Worm (Caenorhabditis elegans) whole organism, L3 larva: ENCODE results near the gene srx-21.

Source experiments
- ZK546.5 ChIP-seq: sonication (generic microtip); optimal IDR thresholded peaks from 2 replicates; lab custom pipeline; 2017; ENCODE audit warnings: missing biosample characterization, missing genetic modification characterization
- aly-2 ChIP-seq: fragments of 150-350 bp; optimal IDR thresholded peaks from 2 replicates; lab custom pipeline; 2014; ENCODE audit warnings: missing biosample characterization, missing genetic modification characterization
- ama-1 ChIP-seq: fragments of 150-350 bp; optimal IDR thresholded peaks from 2 replicates; lab custom pipeline; 2018
- ceh-16 ChIP-seq: sonication (generic microtip); optimal IDR thresholded peaks from 2 replicates; lab custom pipeline; 2017; ENCODE audit warnings: missing biosample characterization, missing genetic modification characterization
- ceh-28 ChIP-seq: fragments of 150-350 bp; optimal IDR thresholded peaks from 2 replicates; lab custom pipeline; 2014; ENCODE audit warnings: missing biosample characterization, missing genetic modification reagents, missing genetic modification characterization
- ceh-82 ChIP-seq: fragments of 150-350 bp; optimal IDR thresholded peaks from 2 replicates; lab custom pipeline; 2014; ENCODE audit warnings: missing biosample characterization, missing genetic modification characterization
- ceh-9 ChIP-seq: sonication (generic microtip); optimal IDR thresholded peaks from 2 replicates; lab custom pipeline; 2018; ENCODE audit warnings: missing biosample characterization, missing genetic modification characterization
- daf-12 ChIP-seq: fragments of 150-350 bp; optimal IDR thresholded peaks from 2 replicates; lab custom pipeline; 2014; ENCODE audit warnings: missing biosample characterization, missing genetic modification reagents, missing genetic modification characterization
- egl-27 ChIP-seq: sonication (generic microtip); optimal IDR thresholded peaks from 4 replicates; lab custom pipeline; 2017; ENCODE audit warnings: missing biosample characterization, missing genetic modification reagents, missing genetic modification characterization
- egl-5 ChIP-seq: fragments of 150-350 bp; optimal IDR thresholded peaks from 2 replicates; lab custom pipeline; 2017; ENCODE audit warnings: missing biosample characterization, missing genetic modification reagents, missing genetic modification characterization, inconsistent platforms
- elt-1 ChIP-seq: fragments of 150-350 bp; optimal IDR thresholded peaks from 2 replicates; lab custom pipeline; 2014; ENCODE audit warnings: missing biosample characterization, missing genetic modification characterization
- elt-2 ChIP-seq: sonication (generic microtip); optimal IDR thresholded peaks from 2 replicates; lab custom pipeline; 2016; ENCODE audit warnings: missing genetic modification reagents, mild to moderate bottlenecking, missing genetic modification characterization, missing compliant biosample characterization
- elt-3 ChIP-seq, 3 experiments: fragments of 150-350 bp in 1 of 3; sonication (generic microtip) in 2 of 3; optimal IDR thresholded peaks; 2 replicates in 2 of 3; 4 replicates in 1 of 3; lab custom pipeline; 2014 to 2017; ENCODE audit warnings: missing biosample characterization in 3 of 3, missing genetic modification characterization in 3 of 3
- eor-1 ChIP-seq, 2 experiments: fragments of 150-350 bp; optimal IDR thresholded peaks; 2 replicates each; lab custom pipeline; 2014 to 2018; ENCODE audit warnings: missing biosample characterization in 2 of 2, missing genetic modification characterization in 2 of 2
- fkh-10 ChIP-seq: sonication (generic microtip); optimal IDR thresholded peaks from 2 replicates; lab custom pipeline; 2017; ENCODE audit warnings: missing biosample characterization, missing genetic modification reagents, missing genetic modification characterization
- fos-1 ChIP-seq: fragments of 150-350 bp; optimal IDR thresholded peaks from 2 replicates; lab custom pipeline; 2014; ENCODE audit warnings: missing biosample characterization, missing genetic modification characterization
- jun-1 ChIP-seq: fragments of 150-350 bp; optimal IDR thresholded peaks from 2 replicates; lab custom pipeline; 2014; ENCODE audit warnings: missing biosample characterization, missing genetic modification reagents, missing genetic modification characterization
- lin-15B ChIP-seq: fragments of 150-350 bp; optimal IDR thresholded peaks from 2 replicates; lab custom pipeline; 2014; ENCODE audit warnings: missing biosample characterization, missing genetic modification characterization
- lsy-12 ChIP-seq: sonication (generic microtip); optimal IDR thresholded peaks from 2 replicates; lab custom pipeline; 2016; ENCODE audit warnings: mild to moderate bottlenecking, missing genetic modification characterization, missing compliant biosample characterization
- mml-1 ChIP-seq: fragments of 150-350 bp; sonication (generic microtip); optimal IDR thresholded peaks from 3 replicates; lab custom pipeline; 2014; ENCODE audit warnings: missing biosample characterization, missing genetic modification characterization
- nhr-11 ChIP-seq: fragments of 150-350 bp; optimal IDR thresholded peaks from 2 replicates; lab custom pipeline; 2014; ENCODE audit warnings: missing biosample characterization, missing genetic modification characterization
- nhr-25 ChIP-seq: sonication (generic microtip); optimal IDR thresholded peaks from 2 replicates; lab custom pipeline; 2017; ENCODE audit warnings: missing biosample characterization, missing genetic modification characterization
- nhr-28 ChIP-seq: fragments of 150-350 bp; optimal IDR thresholded peaks from 2 replicates; lab custom pipeline; 2014; ENCODE audit warnings: missing biosample characterization, missing genetic modification characterization
- nhr-43 ChIP-seq: sonication (generic microtip); optimal IDR thresholded peaks from 2 replicates; lab custom pipeline; 2016; ENCODE audit warnings: mild to moderate bottlenecking, missing genetic modification characterization, missing compliant biosample characterization; ENCODE audit not compliant: poor library complexity, severe bottlenecking
- nhr-67 ChIP-seq: fragments of 150-350 bp; optimal IDR thresholded peaks from 2 replicates; lab custom pipeline; 2014; ENCODE audit warnings: missing biosample characterization, missing genetic modification characterization
- nhr-76 ChIP-seq: fragments of 150-350 bp; sonication (generic microtip); optimal IDR thresholded peaks from 5 replicates; lab custom pipeline; 2014; ENCODE audit warnings: missing biosample characterization, missing genetic modification characterization
- nhr-77 ChIP-seq: fragments of 150-350 bp; optimal IDR thresholded peaks from 2 replicates; lab custom pipeline; 2014; ENCODE audit warnings: missing biosample characterization, missing genetic modification characterization
- pha-4 ChIP-seq: fragments of 150-350 bp; optimal IDR thresholded peaks from 2 replicates; lab custom pipeline; 2014; ENCODE audit warnings: missing biosample characterization, missing genetic modification reagents, missing genetic modification characterization
- pqm-1 ChIP-seq: fragments of 150-350 bp; optimal IDR thresholded peaks from 2 replicates; lab custom pipeline; 2017; ENCODE audit warnings: missing biosample characterization, missing genetic modification characterization, inconsistent platforms
- sea-2 ChIP-seq: fragments of 150-350 bp; sonication (generic microtip); optimal IDR thresholded peaks from 4 replicates; lab custom pipeline; 2014; ENCODE audit warnings: missing biosample characterization, missing genetic modification reagents, missing genetic modification characterization
- snpc-4 ChIP-seq: fragments of 150-350 bp; optimal IDR thresholded peaks from 2 replicates; lab custom pipeline; 2014; ENCODE audit warnings: missing biosample characterization, missing genetic modification characterization
- tbx-2 ChIP-seq: sonication (generic microtip); optimal IDR thresholded peaks from 2 replicates; lab custom pipeline; 2016; ENCODE audit warnings: mild to moderate bottlenecking, missing genetic modification characterization, missing compliant biosample characterization
- unc-39 ChIP-seq: sonication (generic microtip); optimal IDR thresholded peaks from 4 replicates; lab custom pipeline; 2017; ENCODE audit warnings: missing biosample characterization, missing genetic modification characterization
- unc-62 ChIP-seq: fragments of 150-350 bp; sonication (generic microtip); optimal IDR thresholded peaks from 4 replicates; lab custom pipeline; 2014; ENCODE audit warnings: missing biosample characterization, missing genetic modification reagents, missing genetic modification characterization
- zag-1 ChIP-seq: fragments of 150-350 bp; optimal IDR thresholded peaks from 2 replicates; lab custom pipeline; 2014; ENCODE audit warnings: missing biosample characterization, missing genetic modification characterization
- ztf-11 ChIP-seq: fragments of 150-350 bp; optimal IDR thresholded peaks from 2 replicates; lab custom pipeline; 2014; ENCODE audit warnings: missing biosample characterization, missing genetic modification characterization
- ztf-4 ChIP-seq: fragments of 150-350 bp; optimal IDR thresholded peaks from 2 replicates; lab custom pipeline; 2014; ENCODE audit warnings: missing biosample characterization, missing genetic modification characterization

Gene srx-21

DNA sequence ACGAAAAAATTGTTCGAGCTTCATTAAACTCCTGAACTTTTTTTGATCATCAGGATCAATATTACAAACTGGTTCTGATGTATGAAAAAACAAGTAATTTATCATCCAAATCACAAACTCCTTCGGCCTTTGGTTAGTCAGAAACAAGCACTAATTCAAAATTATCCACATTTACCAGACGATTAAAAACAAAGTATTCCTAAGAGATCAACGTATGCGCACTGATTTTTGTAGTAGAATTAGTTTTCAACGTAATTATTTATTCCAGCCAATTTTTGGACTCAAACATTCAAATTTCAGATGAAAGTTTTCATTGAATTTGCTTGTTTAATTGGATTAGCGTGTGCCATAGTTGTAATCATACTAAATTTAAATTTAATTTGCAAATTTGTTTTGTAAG lies 30.1 kb downstream of the srx-21 start, which contains the start of gene srbc-38:
TSS of gene srbc-38 (plus strand) at position 301 of the 400 bp plus-strand sequence.
- TF ChIP-seq daf-12 (tag; lab: Kevin White, UChicago) (no peak), ztf-4 (no peak), pha-4 (tag; lab: Kevin White, UChicago) (no peak), unc-39 (no peak), tbx-2 (tag; lab: Kevin White, UChicago) (no peak), ZK546.5 (tag; lab: Kevin White, UChicago) (no peak), sea-2 (no peak), fos-1 (tag; lab: Kevin White, UChicago) (no peak), nhr-43 (no peak), lsy-12 (tag; lab: Kevin White, UChicago) (no peak), elt-2 (tag; lab: Kevin White, UChicago) (no peak), pqm-1 (tag; lab: Kevin White, UChicago) (no peak), ceh-28 (tag; lab: Kevin White, UChicago) (no peak), nhr-25 (no peak), nhr-67 (tag; lab: Kevin White, UChicago) (no peak), jun-1 (tag; lab: Kevin White, UChicago) (no peak), aly-2 (no peak), ceh-82 (no peak)

- TF ChIP-seq nhr-11 (tag; lab: Kevin White, UChicago): no peak
- no peak for TF ChIP-seq aly-2
- TF ChIP-seq zag-1 (tag; lab: Kevin White, UChicago): no peak
- no peak for TF ChIP-seq egl-5 (tag; lab: Kevin White, UChicago)
- no peak for TF ChIP-seq sea-2
- TF ChIP-seq ceh-9 (tag; lab: Kevin White, UChicago): no peak
- TF ChIP-seq egl-27: no peak
- TF ChIP-seq, all 47 proteins: peak for 0
Measured at ce11 chrV:708808-709207, 32.0 kb downstream of the srx-21 start, which contains the start of gene srbc-39. TSS of gene srbc-39 (plus strand) at chrV:709108.

ce11 chrV:712882-713281 lies 36.0 kb downstream of the srx-21 start, which contains the start of gene cyp-33C11:
TSS of gene cyp-33C11 (minus strand) at chrV:712982.
- TF ChIP-seq ceh-9 (tag; lab: Kevin White, UChicago) (no peak), elt-3 (tag; optimal IDR thresholded peaks at IDR 0.05; lab: Kevin White, UChicago) (no peak), fos-1 (tag; lab: Kevin White, UChicago) (no peak), egl-27 (no peak), mml-1 (no peak), pqm-1 (tag; lab: Kevin White, UChicago) (no peak), nhr-77 (tag; lab: Kevin White, UChicago) (no peak), nhr-11 (tag; lab: Kevin White, UChicago) (no peak), ceh-82 (no peak), aly-2 (no peak), nhr-67 (tag; lab: Kevin White, UChicago) (no peak), ztf-11 (no peak), snpc-4 (tag; lab: Kevin White, UChicago) (no peak), unc-39 (no peak), tbx-2 (tag; lab: Kevin White, UChicago) (no peak), daf-12 (tag; lab: Kevin White, UChicago) (no peak)

- TF ChIP-seq nhr-76 (tag; lab: Kevin White, UChicago): no peak
- no peak for TF ChIP-seq pqm-1 (tag; lab: Kevin White, UChicago)
- TF ChIP-seq lin-15B (tag; lab: Kevin White, UChicago): no peak
- no peak for TF ChIP-seq nhr-11 (tag; lab: Kevin White, UChicago)
- no peak for TF ChIP-seq ZK546.5 (tag; lab: Kevin White, UChicago)
- no peak for TF ChIP-seq aly-2
- TF ChIP-seq ama-1 (lab: Kevin White, UChicago): no peak
- no peak for TF ChIP-seq nhr-43
Measured at ce11 chrV:719731-720130, 42.9 kb downstream of the srx-21 start, which contains the start of gene srbc-40. TSS of gene srbc-40 (minus strand) at chrV:719831.

DNA sequence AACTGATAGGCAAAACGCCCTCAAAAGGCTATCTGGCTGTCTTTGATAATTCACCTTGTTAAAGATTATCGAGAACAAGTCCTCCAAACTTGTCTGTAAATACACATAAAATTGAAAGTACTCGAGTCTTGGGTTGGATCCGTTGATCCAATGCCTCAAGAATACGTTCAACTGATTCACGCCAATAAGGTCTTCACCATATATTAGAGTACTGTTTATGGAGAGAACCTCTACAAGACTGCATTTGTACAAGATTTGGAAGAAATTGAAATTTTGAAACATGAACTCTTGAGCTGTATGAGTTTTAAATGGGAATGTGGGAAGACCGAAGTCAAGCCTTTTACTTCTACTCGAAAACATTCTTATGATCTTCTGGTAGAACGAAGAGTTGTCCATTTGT lies 46.1 kb downstream of the srx-21 start:
- no peak for TF ChIP-seq nhr-67 (tag; lab: Kevin White, UChicago)
- TF ChIP-seq unc-62: no peak
- no peak for TF ChIP-seq nhr-28 (tag; lab: Kevin White, UChicago)
- TF ChIP-seq egl-27: no peak
- TF ChIP-seq ceh-9 (tag; lab: Kevin White, UChicago): no peak
- TF ChIP-seq ceh-16 (tag; lab: Kevin White, UChicago): no peak
- no peak for TF ChIP-seq elt-3 (tag; optimal IDR thresholded peaks at IDR 0.05; lab: Kevin White, UChicago)
- no peak for TF ChIP-seq elt-1 (tag; lab: Kevin White, UChicago)
- TF ChIP-seq mml-1: no peak
- TF ChIP-seq eor-1 (tag; optimal IDR thresholded peaks at IDR 0.05; lab: Kevin White, UChicago): no peak
- no peak for TF ChIP-seq ceh-28 (tag; lab: Kevin White, UChicago)
- TF ChIP-seq fkh-10: no peak
